Fruit fly (Drosophila melanogaster) whole organism, embryonic: ENCODE data around the gene CG32537.
A peak's percentile ranks its signal among the peaks of the same experiment; 100 is the strongest.

Experiments used
- Antp ChIP-seq: fragments of 200-800 bp; sonication (Bioruptor generic); optimal IDR thresholded peaks from 3 replicates; lab custom pipeline; 2016; ENCODE audit warnings: missing biosample characterization, missing genetic modification characterization
- CG10209 ChIP-seq: fragments of 200-800 bp; sonication (Bioruptor generic); optimal IDR thresholded peaks from 3 replicates; lab custom pipeline; 2017; ENCODE audit warnings: missing biosample characterization, mild to moderate bottlenecking, missing genetic modification characterization, missing genetic modification reagents
- CG10366 ChIP-seq: fragments of 200-800 bp; sonication (Bioruptor generic); IDR thresholded peaks from 2 replicates; pipeline ENCODE4 v1.3.6; 2022; ENCODE audit warnings: missing biosample characterization, missing genetic modification characterization
- CG10654 ChIP-seq: fragments of 200-800 bp; sonication (Bioruptor generic); optimal IDR thresholded peaks from 2 replicates; lab custom pipeline; 2016; ENCODE audit warnings: missing biosample characterization, missing genetic modification characterization
- CG11093 ChIP-seq: fragments of 200-800 bp; sonication (Bioruptor generic); IDR thresholded peaks from 3 replicates; pipeline ENCODE4 v1.3.6; 2022; ENCODE audit warnings: missing biosample characterization, missing genetic modification characterization
- CG11695 ChIP-seq: fragments of 200-800 bp; sonication (Bioruptor generic); IDR thresholded peaks from 3 replicates; pipeline ENCODE4 v1.3.6; 2022; ENCODE audit warnings: missing biosample characterization, missing genetic modification characterization
- CG11696 ChIP-seq: fragments of 200-800 bp; sonication (Bioruptor generic); IDR thresholded peaks from 2 replicates; pipeline ENCODE4 v1.3.6; 2022; ENCODE audit warnings: missing biosample characterization, missing genetic modification characterization
- CG14441 ChIP-seq: fragments of 200-800 bp; sonication (Bioruptor generic); IDR thresholded peaks from 2 replicates; pipeline ENCODE4 v1.3.6; 2022; ENCODE audit warnings: missing biosample characterization, missing genetic modification characterization
- CG16815 ChIP-seq: fragments of 200-800 bp; sonication (Bioruptor generic); optimal IDR thresholded peaks from 3 replicates; lab custom pipeline; 2017; ENCODE audit warnings: missing biosample characterization, mild to moderate bottlenecking, missing genetic modification characterization
- CG17328 ChIP-seq: fragments of 200-800 bp; sonication (Bioruptor generic); IDR thresholded peaks from 2 replicates; pipeline ENCODE4 v1.3.6; 2022; ENCODE audit warnings: missing biosample characterization, missing genetic modification characterization
- CG18619 ChIP-seq: fragments of 200-800 bp; sonication (Bioruptor generic); optimal IDR thresholded peaks from 3 replicates; lab custom pipeline; 2017; ENCODE audit warnings: missing biosample characterization, mild to moderate bottlenecking, missing genetic modification characterization
- CG2889 ChIP-seq: fragments of 200-800 bp; sonication (Bioruptor generic); IDR thresholded peaks from 3 replicates; pipeline ENCODE4 v1.3.6; 2022; ENCODE audit warnings: missing biosample characterization, missing genetic modification characterization
- CG31224 ChIP-seq: fragments of 200-800 bp; sonication (Bioruptor generic); IDR thresholded peaks from 2 replicates; pipeline ENCODE4 v1.3.6; 2022; ENCODE audit warnings: missing biosample characterization, missing genetic modification characterization
- CG32772 ChIP-seq: fragments of 200-800 bp; sonication (Bioruptor generic); IDR thresholded peaks from 2 replicates; pipeline ENCODE4 v1.3.6; 2022; ENCODE audit warnings: missing biosample characterization, missing genetic modification characterization
- CG33213 ChIP-seq: fragments of 200-800 bp; sonication (Bioruptor generic); optimal IDR thresholded peaks from 3 replicates; lab custom pipeline; 2016; ENCODE audit warnings: missing biosample characterization, missing genetic modification characterization
- CG33557 ChIP-seq: fragments of 200-800 bp; sonication (Bioruptor generic); optimal IDR thresholded peaks from 2 replicates; lab custom pipeline; 2019; ENCODE audit warnings: missing biosample characterization, mild to moderate bottlenecking, missing genetic modification characterization, moderate library complexity
- CG4424 ChIP-seq: fragments of 200-800 bp; sonication (Bioruptor generic); optimal IDR thresholded peaks from 3 replicates; lab custom pipeline; 2016; ENCODE audit warnings: missing biosample characterization, missing genetic modification characterization
- CG4707 ChIP-seq: fragments of 200-800 bp; sonication (Bioruptor generic); optimal IDR thresholded peaks from 2 replicates; lab custom pipeline; 2018; ENCODE audit warnings: missing biosample characterization, mild to moderate bottlenecking, missing genetic modification characterization, moderate library complexity
- CG5180 ChIP-seq: fragments of 200-800 bp; sonication (Bioruptor generic); optimal IDR thresholded peaks from 3 replicates; lab custom pipeline; 2017; ENCODE audit warnings: missing biosample characterization, missing genetic modification characterization, mild to moderate bottlenecking, moderate library complexity, missing genetic modification reagents
- CG6272 ChIP-seq: fragments of 200-800 bp; sonication (Bioruptor generic); IDR thresholded peaks from 2 replicates; pipeline ENCODE4 v1.3.6; 2022; ENCODE audit warnings: missing biosample characterization, missing genetic modification characterization
- CG6765 ChIP-seq: fragments of 200-800 bp; sonication (Bioruptor generic); optimal IDR thresholded peaks from 3 replicates; lab custom pipeline; 2017; ENCODE audit warnings: missing biosample characterization, mild to moderate bottlenecking, missing genetic modification characterization
- CG7271 ChIP-seq: fragments of 200-800 bp; sonication (Bioruptor generic); optimal IDR thresholded peaks from 2 replicates; lab custom pipeline; 2018; ENCODE audit warnings: missing biosample characterization, mild to moderate bottlenecking, missing genetic modification characterization, moderate library complexity
- CG8359 ChIP-seq: fragments of 200-800 bp; sonication (Bioruptor generic); optimal IDR thresholded peaks from 2 replicates; lab custom pipeline; 2017; ENCODE audit warnings: missing biosample characterization, mild to moderate bottlenecking, missing genetic modification characterization, borderline replicate concordance
- CrebB ChIP-seq: fragments of 200-800 bp; sonication (Bioruptor generic); optimal IDR thresholded peaks from 3 replicates; lab custom pipeline; 2018; ENCODE audit warnings: missing biosample characterization, mild to moderate bottlenecking, missing genetic modification characterization
- Dll ChIP-seq: fragments of 200-800 bp; sonication (Bioruptor generic); IDR thresholded peaks from 4 replicates; pipeline ENCODE4 v1.3.6; 2022; ENCODE audit warnings: missing biosample characterization, missing genetic modification characterization; ENCODE audit not compliant: partially characterized antibody
- Dref ChIP-seq: fragments of 200-800 bp; sonication (Bioruptor generic); IDR thresholded peaks from 2 replicates; pipeline ENCODE4 v1.3.6; 2022; ENCODE audit warnings: missing biosample characterization, missing genetic modification characterization
- HHEX ChIP-seq: fragments of 200-800 bp; sonication (Bioruptor generic); optimal IDR thresholded peaks from 3 replicates; lab custom pipeline; 2017; ENCODE audit warnings: missing biosample characterization, mild to moderate bottlenecking, missing genetic modification characterization, missing genetic modification reagents
- Hr3 ChIP-seq: fragments of 200-800 bp; sonication (Bioruptor generic); optimal IDR thresholded peaks from 3 replicates; lab custom pipeline; 2016; ENCODE audit warnings: missing biosample characterization, missing genetic modification characterization
- Kr ChIP-seq: fragments of 200-800 bp; sonication (Bioruptor generic); optimal IDR thresholded peaks from 2 replicates; lab custom pipeline; 2017; ENCODE audit warnings: missing biosample characterization, mild to moderate bottlenecking, missing genetic modification characterization
- Meics ChIP-seq: fragments of 200-800 bp; sonication (Bioruptor generic); optimal IDR thresholded peaks from 2 replicates; lab custom pipeline; 2017; ENCODE audit warnings: missing biosample characterization, mild to moderate bottlenecking, missing genetic modification characterization
- Mes4 ChIP-seq: fragments of 200-800 bp; sonication (Bioruptor generic); optimal IDR thresholded peaks from 2 replicates; lab custom pipeline; 2016; ENCODE audit warnings: missing biosample characterization, missing genetic modification characterization
- Six4 ChIP-seq: fragments of 200-800 bp; sonication (Bioruptor generic); optimal IDR thresholded peaks from 2 replicates; lab custom pipeline; 2016; ENCODE audit warnings: missing biosample characterization, missing genetic modification characterization
- ac ChIP-seq: fragments of 200-800 bp; sonication (Bioruptor generic); optimal IDR thresholded peaks from 3 replicates; lab custom pipeline; 2017; ENCODE audit warnings: missing biosample characterization, mild to moderate bottlenecking, missing genetic modification characterization
- ase ChIP-seq: fragments of 200-800 bp; sonication (Bioruptor generic); IDR thresholded peaks from 3 replicates; pipeline ENCODE4 v1.3.6; 2022; ENCODE audit warnings: missing biosample characterization, missing genetic modification characterization
- cas ChIP-seq: fragments of 200-800 bp; sonication (Bioruptor generic); IDR thresholded peaks from 2 replicates; pipeline ENCODE4 v1.3.6; 2022; ENCODE audit warnings: missing biosample characterization, missing genetic modification characterization
- chinmo ChIP-seq: fragments of 200-800 bp; sonication (Bioruptor generic); IDR thresholded peaks from 4 replicates; pipeline ENCODE4 v1.3.6; 2022; ENCODE audit warnings: missing biosample characterization, missing genetic modification characterization; ENCODE audit not compliant: partially characterized antibody
- chm ChIP-seq: fragments of 200-800 bp; sonication (Bioruptor generic); IDR thresholded peaks from 2 replicates; pipeline ENCODE4 v1.3.6; 2022; ENCODE audit warnings: missing biosample characterization, missing genetic modification characterization
- cwo ChIP-seq: fragments of 200-800 bp; sonication (Bioruptor generic); optimal IDR thresholded peaks from 3 replicates; lab custom pipeline; 2017; ENCODE audit warnings: missing biosample characterization, missing genetic modification characterization, mild to moderate bottlenecking, moderate library complexity, missing genetic modification reagents
- ham ChIP-seq: fragments of 200-800 bp; sonication (Bioruptor generic); IDR thresholded peaks from 2 replicates; pipeline ENCODE4 v1.3.6; 2022; ENCODE audit warnings: missing biosample characterization, missing genetic modification characterization
- hkb ChIP-seq, 2 experiments: fragments of 200-800 bp in 1 of 2; fragments of >200 bp in 1 of 2; sonication (Bioruptor generic) in 1 of 2; IDR thresholded peaks in 1 of 2; optimal IDR thresholded peaks in 1 of 2; 2 replicates each; pipeline versions ENCODE4 v1.3.6 to Lab custom; 2017 to 2022; ENCODE audit warnings: missing biosample characterization in 1 of 2, missing genetic modification characterization in 1 of 2
- lola ChIP-seq, 3 experiments: fragments of >200 bp in 2 of 3; fragments of 200-800 bp in 1 of 3; sonication (Bioruptor generic) in 1 of 3; optimal IDR thresholded peaks; 2 replicates each; lab custom pipeline; 2017 to 2019; ENCODE audit warnings: missing biosample characterization in 3 of 3, missing genetic modification characterization in 3 of 3, mild to moderate bottlenecking in 1 of 3, moderate library complexity in 1 of 3
- luna ChIP-seq: fragments of 200-800 bp; sonication (Bioruptor generic); optimal IDR thresholded peaks from 2 replicates; lab custom pipeline; 2016; ENCODE audit warnings: missing biosample characterization, missing genetic modification characterization
- maf-S ChIP-seq: fragments of 200-800 bp; sonication (Bioruptor generic); optimal IDR thresholded peaks from 2 replicates; lab custom pipeline; 2016; ENCODE audit warnings: missing biosample characterization, missing genetic modification characterization
- nerfin-2 ChIP-seq: fragments of 200-800 bp; sonication (Bioruptor generic); IDR thresholded peaks from 2 replicates; pipeline ENCODE4 v1.3.6; 2022; ENCODE audit warnings: missing biosample characterization, missing genetic modification characterization; ENCODE audit not compliant: partially characterized antibody
- slbo ChIP-seq: fragments of 200-800 bp; sonication (Bioruptor generic); IDR thresholded peaks from 2 replicates; pipeline ENCODE4 v1.3.6; 2022; ENCODE audit warnings: missing biosample characterization, missing genetic modification characterization
- sob ChIP-seq: fragments of 200-800 bp; sonication (Bioruptor generic); IDR thresholded peaks from 2 replicates; pipeline ENCODE4 v1.3.6; 2022; ENCODE audit warnings: missing biosample characterization, missing genetic modification characterization
- tgo ChIP-seq: fragments of 200-800 bp; sonication (Bioruptor generic); IDR thresholded peaks from 3 replicates; pipeline ENCODE4 v1.3.6; 2022; ENCODE audit warnings: missing biosample characterization, missing genetic modification characterization

The CG32537 gene

DNA sequence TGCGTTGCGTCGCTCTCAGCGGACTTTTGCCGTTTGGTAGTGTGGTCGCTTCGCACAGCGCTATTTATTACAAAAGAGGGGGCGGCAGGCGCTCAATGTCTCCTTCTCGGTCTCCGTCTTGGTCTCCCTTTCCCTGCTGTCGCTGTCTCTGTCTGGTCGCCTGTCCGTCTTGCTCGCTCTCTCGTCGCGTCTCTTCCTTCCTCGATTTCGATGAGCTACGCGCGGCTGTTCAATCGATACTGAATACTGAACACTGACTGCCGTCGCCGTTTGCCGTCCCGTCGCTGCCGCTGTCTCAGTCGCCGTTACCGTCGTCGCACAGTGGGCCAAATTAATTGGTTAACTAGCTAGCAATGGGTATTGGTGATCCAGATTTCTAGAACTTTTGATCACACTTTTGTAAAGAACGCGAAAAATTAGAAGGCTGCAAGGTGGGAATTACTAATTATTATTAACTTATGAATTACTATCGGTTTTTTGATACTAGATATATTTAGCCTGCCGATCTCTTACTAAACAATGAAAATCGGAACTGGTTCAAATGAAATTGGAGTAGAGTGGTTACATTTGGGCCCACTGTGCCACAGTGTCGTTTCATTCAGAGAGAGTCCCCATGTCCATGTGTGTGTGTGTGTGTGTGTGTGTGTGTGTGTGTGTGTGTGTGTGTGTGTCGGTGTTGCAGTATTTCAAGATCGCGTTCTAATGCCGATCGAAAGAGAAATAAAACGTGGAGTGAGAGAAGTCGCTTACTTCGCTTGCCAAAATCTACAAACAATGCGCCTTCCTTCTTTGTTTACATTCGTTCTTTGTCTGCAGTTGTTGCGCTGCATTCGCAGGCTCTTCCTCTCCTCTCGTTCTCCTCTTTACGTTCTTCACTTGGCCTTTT lies 21.8 kb upstream of the CG32537 start, which contains the start of gene CG8034 (continued):
- peak; percentile 92 for TF ChIP-seq CG8359 (GFP tag; lab: Kevin White, UChicago)
- peak; percentile 83 for TF ChIP-seq CG17328 (GFP tag; lab: Robert Waterston, UW)
- peak; percentile 96 for TF ChIP-seq CG4424 (GFP tag; lab: Kevin White, UChicago)
- peak; percentile 93 for TF ChIP-seq CG32772 (GFP tag; lab: Robert Waterston, UW)
- TF ChIP-seq Kr (GFP tag; lab: Kevin White, UChicago): peak; percentile 78
- peak; percentile 92 for TF ChIP-seq Six4
- TF ChIP-seq Mes4 (GFP tag; lab: Kevin White, UChicago): peak; percentile 95
- TF ChIP-seq CrebB (tag; lab: Kevin White, UChicago): peak; percentile 93
- peak; percentile 88 for TF ChIP-seq ac (GFP tag; lab: Kevin White, UChicago)
- peak; percentile 89 for TF ChIP-seq CG6272 (GFP tag; lab: Robert Waterston, UW)
- peak; percentile 95 for TF ChIP-seq tgo
- TF ChIP-seq chm (GFP tag; lab: Robert Waterston, UW): peak; percentile 79
- TF ChIP-seq CG14441 (GFP tag; lab: Robert Waterston, UW): peak; percentile 94
- peak; percentile 94 for TF ChIP-seq slbo (GFP tag; lab: Robert Waterston, UW)
- TF ChIP-seq CG11696 (GFP tag; lab: Robert Waterston, UW): peak; percentile 77
- peak; percentile 77 for TF ChIP-seq luna
- peak; percentile 36; the same call in 1 of the 2 replicates for TF ChIP-seq Dref
- TF ChIP-seq CG10209: peak; percentile 98
- TF ChIP-seq nerfin-2 (GFP tag; lab: Robert Waterston, UW): peak; percentile 51; the same call in 1 of the 2 replicates
- peak; percentile 93 for TF ChIP-seq CG11093
- TF ChIP-seq ham (GFP tag; lab: Robert Waterston, UW): peak; percentile 87
- TF ChIP-seq CG10654 (GFP tag; lab: Kevin White, UChicago): peak; percentile 94
- TF ChIP-seq CG16815 (GFP tag; lab: Kevin White, UChicago): peak; percentile 98
- TF ChIP-seq CG18619: peak; percentile 98
- TF ChIP-seq chinmo (GFP tag; lab: Robert Waterston, UW): peak; percentile 75; the same call in 3 of the 4 replicates
- peak; percentile 96 for TF ChIP-seq cwo
- TF ChIP-seq sob (GFP tag; lab: Robert Waterston, UW): peak; percentile 95
- TF ChIP-seq CG31224 (GFP tag; lab: Robert Waterston, UW): peak; percentile 92
- peak; percentile 94 for TF ChIP-seq Antp
- TF ChIP-seq Dll (GFP tag; lab: Robert Waterston, UW): 0 out of 4 replicates have a peak, but pooled peaks have one; percentile 22
- peak; percentile 89 for TF ChIP-seq CG5180 (GFP tag; lab: Kevin White, UChicago)
- peak; percentile 97 for TF ChIP-seq CG33557 (GFP tag; lab: Kevin White, UChicago)
- peak; percentile 77 for TF ChIP-seq CG7271 (tag; lab: Kevin White, UChicago)
- peak; percentile 71 for TF ChIP-seq cas (GFP tag; lab: Robert Waterston, UW)
- peak; percentile 93 for TF ChIP-seq CG33213 (GFP tag; lab: Kevin White, UChicago)
- peak; percentile 94 for TF ChIP-seq CG6765
- TF ChIP-seq Hr3 (GFP tag; lab: Kevin White, UChicago): peak; percentile 95
- peak in 1 of 3 experiments; percentile 98 for TF ChIP-seq lola (GFP tag; optimal IDR thresholded peaks at IDR 0.05; lab: Kevin White, UChicago)
- peak; percentile 90 for TF ChIP-seq CG2889 (GFP tag; lab: Robert Waterston, UW)
- TF ChIP-seq CG4707 (GFP tag; lab: Kevin White, UChicago): peak; percentile 100
- TF ChIP-seq maf-S (GFP tag; lab: Kevin White, UChicago): peak; percentile 96
- peak; percentile 97 for TF ChIP-seq Meics (GFP tag; lab: Kevin White, UChicago)
- peak; percentile 92 for TF ChIP-seq CG10366 (GFP tag; lab: Robert Waterston, UW)
- peak; percentile 97 for TF ChIP-seq HHEX (GFP tag; lab: Kevin White, UChicago)
- peak; percentile 46 for TF ChIP-seq hkb (optimal IDR thresholded peaks at IDR 0.05; lab: Kevin White, UChicago)
- peak; percentile 95 for TF ChIP-seq hkb (GFP tag; IDR thresholded peaks at IDR 0.05; lab: Robert Waterston, UW)
- peak; percentile 87 for TF ChIP-seq ase
- peak; percentile 97 for TF ChIP-seq CG11695
